Fruit fly (Drosophila melanogaster) whole organism, embryonic: ENCODE results near the gene CG8191.

Experiments
- Bgb ChIP-seq: fragments of 200-800 bp; sonication (Bioruptor generic); IDR thresholded peaks from 2 replicates; pipeline ENCODE4 v1.3.6; 2022; ENCODE audit warnings: missing biosample characterization, missing genetic modification characterization; ENCODE audit not compliant: partially characterized antibody
- Blimp-1 ChIP-seq: fragments of 200-800 bp; sonication (Bioruptor generic); optimal IDR thresholded peaks from 3 replicates; lab custom pipeline; 2018; ENCODE audit warnings: missing biosample characterization, missing genetic modification characterization, mild to moderate bottlenecking, moderate library complexity, missing genetic modification reagents
- Bteb2 ChIP-seq: fragments of 200-800 bp; sonication (Bioruptor generic); optimal IDR thresholded peaks from 2 replicates; lab custom pipeline; 2016; ENCODE audit warnings: missing biosample characterization, missing genetic modification characterization
- CG10274 ChIP-seq: fragments of 200-800 bp; sonication (Bioruptor generic); optimal IDR thresholded peaks from 3 replicates; lab custom pipeline; 2017; ENCODE audit warnings: missing biosample characterization, mild to moderate bottlenecking, missing genetic modification characterization
- CG11247 ChIP-seq: fragments of 200-800 bp; sonication (Bioruptor generic); IDR thresholded peaks from 2 replicates; pipeline ENCODE4 v1.3.6; 2022; ENCODE audit warnings: missing biosample characterization, missing genetic modification characterization
- CG11398 ChIP-seq: fragments of 200-800 bp; sonication (Bioruptor generic); optimal IDR thresholded peaks from 2 replicates; lab custom pipeline; 2016; ENCODE audit warnings: missing biosample characterization, missing genetic modification characterization
- CG11695 ChIP-seq: fragments of 200-800 bp; sonication (Bioruptor generic); IDR thresholded peaks from 3 replicates; pipeline ENCODE4 v1.3.6; 2022; ENCODE audit warnings: missing biosample characterization, missing genetic modification characterization
- CG13775 ChIP-seq: fragments of 200-800 bp; sonication (Bioruptor generic); optimal IDR thresholded peaks from 3 replicates; lab custom pipeline; 2017; ENCODE audit warnings: missing biosample characterization, mild to moderate bottlenecking, missing genetic modification characterization
- CG1603 ChIP-seq: fragments of 200-800 bp; sonication (Bioruptor generic); optimal IDR thresholded peaks from 2 replicates; lab custom pipeline; 2019; ENCODE audit warnings: missing biosample characterization, mild to moderate bottlenecking, missing genetic modification characterization, moderate library complexity
- CG17912 ChIP-seq: fragments of 200-800 bp; sonication (Bioruptor generic); optimal IDR thresholded peaks from 2 replicates; lab custom pipeline; 2018; ENCODE audit warnings: missing biosample characterization, mild to moderate bottlenecking, missing genetic modification characterization
- CG1832 ChIP-seq: fragments of 200-800 bp; sonication (Bioruptor generic); optimal IDR thresholded peaks from 2 replicates; lab custom pipeline; 2017; ENCODE audit warnings: missing biosample characterization, mild to moderate bottlenecking, missing genetic modification characterization, inconsistent platforms
- CG32532 ChIP-seq: fragments of 200-800 bp; sonication (Bioruptor generic); IDR thresholded peaks from 2 replicates; pipeline ENCODE4 v1.3.6; 2022; ENCODE audit warnings: missing biosample characterization, missing genetic modification characterization
- CG3281 ChIP-seq: fragments of 200-800 bp; sonication (Bioruptor generic); optimal IDR thresholded peaks from 3 replicates; lab custom pipeline; 2017; ENCODE audit warnings: missing biosample characterization, mild to moderate bottlenecking, missing genetic modification characterization
- CG3407 ChIP-seq: fragments of 200-800 bp; sonication (Bioruptor generic); optimal IDR thresholded peaks from 2 replicates; lab custom pipeline; 2018; ENCODE audit warnings: missing biosample characterization, mild to moderate bottlenecking, missing genetic modification characterization
- CG7928 ChIP-seq: fragments of 200-800 bp; sonication (Bioruptor generic); optimal IDR thresholded peaks from 2 replicates; lab custom pipeline; 2017; ENCODE audit warnings: missing biosample characterization, mild to moderate bottlenecking, missing genetic modification characterization
- CHES-1-like ChIP-seq: fragments of 200-800 bp; sonication (Bioruptor generic); optimal IDR thresholded peaks from 2 replicates; lab custom pipeline; 2016; ENCODE audit warnings: missing biosample characterization, missing genetic modification characterization
- CkIIα-i1 ChIP-seq: fragments of 200-800 bp; sonication (Bioruptor generic); IDR thresholded peaks from 2 replicates; pipeline ENCODE4 v1.3.6; 2022; ENCODE audit warnings: missing biosample characterization, missing genetic modification characterization
- D ChIP-seq, 2 experiments: fragments of 200-800 bp in 1 of 2; fragments of >200 bp in 1 of 2; sonication (Bioruptor generic) in 1 of 2; optimal IDR thresholded peaks; 2 replicates in 1 of 2; 3 replicates in 1 of 2; lab custom pipeline; 2017; ENCODE audit warnings: mild to moderate bottlenecking in 1 of 2, missing biosample characterization in 1 of 2, missing genetic modification characterization in 1 of 2, missing genetic modification reagents in 1 of 2
- HLH4C ChIP-seq: fragments of 200-800 bp; sonication (Bioruptor generic); IDR thresholded peaks from 3 replicates; pipeline ENCODE4 v1.3.6; 2022; ENCODE audit warnings: missing biosample characterization, missing genetic modification characterization; ENCODE audit not compliant: partially characterized antibody
- HmgD ChIP-seq: fragments of 200-800 bp; sonication (Bioruptor generic); optimal IDR thresholded peaks from 3 replicates; lab custom pipeline; 2016; ENCODE audit warnings: missing biosample characterization, missing genetic modification characterization
- Myb ChIP-seq: fragments of 200-800 bp; sonication (Bioruptor generic); optimal IDR thresholded peaks from 2 replicates; lab custom pipeline; 2016; ENCODE audit warnings: missing biosample characterization, missing genetic modification characterization
- NFAT ChIP-seq: fragments of 200-800 bp; sonication (Bioruptor generic); IDR thresholded peaks from 2 replicates; pipeline ENCODE4 v1.3.6; 2022; ENCODE audit warnings: missing biosample characterization, missing genetic modification characterization
- Nf-YA ChIP-seq: fragments of 200-800 bp; sonication (Bioruptor generic); IDR thresholded peaks from 2 replicates; pipeline ENCODE4 v1.3.6; 2022; ENCODE audit warnings: missing biosample characterization, missing genetic modification characterization
- Opbp ChIP-seq: fragments of 200-800 bp; sonication (Bioruptor generic); IDR thresholded peaks from 3 replicates; pipeline ENCODE4 v1.3.6; 2022; ENCODE audit warnings: missing biosample characterization, missing genetic modification characterization; ENCODE audit not compliant: partially characterized antibody
- Ptx1 ChIP-seq: fragments of 200-800 bp; sonication (Bioruptor generic); IDR thresholded peaks from 2 replicates; pipeline ENCODE4 v1.3.6; 2022; ENCODE audit warnings: missing biosample characterization, missing genetic modification characterization
- Six4 ChIP-seq: fragments of 200-800 bp; sonication (Bioruptor generic); optimal IDR thresholded peaks from 2 replicates; lab custom pipeline; 2016; ENCODE audit warnings: missing biosample characterization, missing genetic modification characterization
- Sox100B ChIP-seq: fragments of 200-800 bp; sonication (Bioruptor generic); optimal IDR thresholded peaks from 3 replicates; lab custom pipeline; 2018; ENCODE audit warnings: missing biosample characterization, mild to moderate bottlenecking, missing genetic modification characterization
- Spps ChIP-seq: fragments of 200-800 bp; sonication (Bioruptor generic); optimal IDR thresholded peaks from 2 replicates; lab custom pipeline; 2018; ENCODE audit warnings: missing biosample characterization, mild to moderate bottlenecking, missing genetic modification characterization
- Taf1 ChIP-seq: fragments of 200-800 bp; sonication (Bioruptor generic); IDR thresholded peaks from 2 replicates; pipeline ENCODE4 v1.3.6; 2022; ENCODE audit warnings: missing biosample characterization, missing genetic modification characterization
- Tbp ChIP-seq: fragments of >200 bp; optimal IDR thresholded peaks from 2 replicates; lab custom pipeline; 2018; ENCODE audit warnings: missing biosample characterization, missing genetic modification characterization
- abd-A ChIP-seq: fragments of 200-800 bp; sonication (Bioruptor generic); optimal IDR thresholded peaks from 3 replicates; lab custom pipeline; 2019; ENCODE audit warnings: missing biosample characterization, mild to moderate bottlenecking, missing genetic modification characterization, moderate library complexity
- caup ChIP-seq: fragments of 200-800 bp; sonication (Bioruptor generic); optimal IDR thresholded peaks from 3 replicates; lab custom pipeline; 2017; ENCODE audit warnings: missing biosample characterization, mild to moderate bottlenecking, missing genetic modification characterization, moderate library complexity; ENCODE audit not compliant: severe bottlenecking
- chm ChIP-seq: fragments of 200-800 bp; sonication (Bioruptor generic); IDR thresholded peaks from 2 replicates; pipeline ENCODE4 v1.3.6; 2022; ENCODE audit warnings: missing biosample characterization, missing genetic modification characterization
- croc ChIP-seq: fragments of 200-800 bp; sonication (Bioruptor generic); conservative IDR thresholded peaks from 3 replicates; pipeline ENCODE4 v1.3.6; 2022; ENCODE audit warnings: missing biosample characterization, missing genetic modification characterization
- dati ChIP-seq: fragments of 200-800 bp; sonication (Bioruptor generic); IDR thresholded peaks from 2 replicates; pipeline ENCODE4 v1.3.6; 2022; ENCODE audit warnings: missing biosample characterization, missing genetic modification characterization
- dysf ChIP-seq: fragments of 200-800 bp; sonication (Bioruptor generic); IDR thresholded peaks from 3 replicates; pipeline ENCODE4 v1.3.6; 2022; ENCODE audit warnings: missing biosample characterization, missing genetic modification characterization
- ewg ChIP-seq: fragments of 200-800 bp; sonication (Bioruptor generic); optimal IDR thresholded peaks from 3 replicates; lab custom pipeline; 2017; ENCODE audit warnings: mild to moderate bottlenecking, missing biosample characterization, missing genetic modification reagents, missing genetic modification characterization
- her ChIP-seq: fragments of 200-800 bp; sonication (Bioruptor generic); optimal IDR thresholded peaks from 2 replicates; lab custom pipeline; 2016; ENCODE audit warnings: missing biosample characterization, missing genetic modification characterization
- kah ChIP-seq: fragments of 200-800 bp; sonication (Bioruptor generic); optimal IDR thresholded peaks from 2 replicates; lab custom pipeline; 2018; ENCODE audit warnings: missing biosample characterization, mild to moderate bottlenecking, missing genetic modification characterization
- knrl ChIP-seq: fragments of 200-800 bp; sonication (Bioruptor generic); IDR thresholded peaks from 3 replicates; pipeline ENCODE4 v1.3.6; 2022; ENCODE audit warnings: missing biosample characterization, missing genetic modification characterization; ENCODE audit not compliant: partially characterized antibody
- lov ChIP-seq, 2 experiments: fragments of 200-800 bp in 1 of 2; fragments of >200 bp in 1 of 2; sonication (Bioruptor generic) in 1 of 2; IDR thresholded peaks in 1 of 2; optimal IDR thresholded peaks in 1 of 2; 2 replicates in 1 of 2; 3 replicates in 1 of 2; pipeline versions ENCODE4 v1.3.6 to Lab custom; 2017 to 2022; ENCODE audit warnings: missing biosample characterization in 1 of 2, missing genetic modification characterization in 1 of 2
- pfk ChIP-seq: fragments of 200-800 bp; sonication (Bioruptor generic); optimal IDR thresholded peaks from 2 replicates; lab custom pipeline; 2018; ENCODE audit warnings: missing biosample characterization, mild to moderate bottlenecking, missing genetic modification characterization, moderate library complexity
- phol ChIP-seq: fragments of 200-800 bp; sonication (Bioruptor generic); optimal IDR thresholded peaks from 3 replicates; lab custom pipeline; 2018; ENCODE audit warnings: missing biosample characterization, mild to moderate bottlenecking, missing genetic modification characterization, moderate library complexity
- pnt ChIP-seq: fragments of 200-800 bp; sonication (Bioruptor generic); optimal IDR thresholded peaks from 3 replicates; lab custom pipeline; 2016; ENCODE audit warnings: missing biosample characterization, missing genetic modification characterization
- sens ChIP-seq: fragments of 200-800 bp; sonication (Bioruptor generic); peaks from one replicate; lab custom pipeline; 2016; ENCODE audit warnings: missing biosample characterization, missing genetic modification characterization
- shn ChIP-seq: fragments of 200-800 bp; sonication (Bioruptor generic); optimal IDR thresholded peaks from 3 replicates; lab custom pipeline; 2016; ENCODE audit warnings: missing biosample characterization, missing genetic modification characterization
- sr ChIP-seq: fragments of 200-800 bp; sonication (Bioruptor generic); IDR thresholded peaks from 3 replicates; pipeline ENCODE4 v1.3.6; 2022; ENCODE audit warnings: missing biosample characterization, missing genetic modification characterization
- usp ChIP-seq: fragments of >200 bp; optimal IDR thresholded peaks from 2 replicates; lab custom pipeline; 2017; ENCODE audit warnings: missing biosample characterization, missing genetic modification characterization
- vvl ChIP-seq: fragments of 200-800 bp; sonication (Bioruptor generic); IDR thresholded peaks from 2 replicates; pipeline ENCODE4 v1.3.6; 2022; ENCODE audit warnings: missing biosample characterization, missing genetic modification characterization

The CG8191 gene

dm6 chrX:15709984-15710750 lies 21.8 kb upstream of the CG8191 start, which contains the start of the genes CG9281 and CG15601 (continued):
- TF ChIP-seq caup (peak; percentile 39), CG32532 (GFP tag; lab: Robert Waterston, UW) (no peak), knrl (GFP tag; lab: Robert Waterston, UW) (peak; percentile 48; the same call in 1 of the 3 replicates), CG10274 (no peak), NFAT (peak; percentile 42; the same call in 1 of the 2 replicates), abd-A (tag; lab: Kevin White, UChicago) (no peak), chm (GFP tag; lab: Robert Waterston, UW) (peak; percentile 35), vvl (GFP tag; lab: Robert Waterston, UW) (no peak), Opbp (GFP tag; lab: Robert Waterston, UW) (peak; percentile 52; the same call in 2 of the 3 replicates), CG1603 (tag; lab: Kevin White, UChicago) (peak; percentile 52), CG11398 (GFP tag; lab: Kevin White, UChicago) (no peak), Myb (GFP tag; lab: Kevin White, UChicago) (peak; percentile 11), CG3281 (GFP tag; lab: Kevin White, UChicago) (no peak), Sox100B (GFP tag; lab: Kevin White, UChicago) (no peak), Ptx1 (no peak), kah (GFP tag; lab: Kevin White, UChicago) (no peak), phol (tag; lab: Kevin White, UChicago) (no peak), her (GFP tag; lab: Kevin White, UChicago) (peak; percentile 36), CG11247 (no peak), CHES-1-like (GFP tag; lab: Kevin White, UChicago) (no peak), HLH4C (GFP tag; lab: Robert Waterston, UW) (no peak), CG1832 (GFP tag; lab: Kevin White, UChicago) (peak; percentile 41), dysf (GFP tag; lab: Robert Waterston, UW) (peak; percentile 32; the same call in 1 of the 3 replicates), pfk (GFP tag; lab: Kevin White, UChicago) (peak; percentile 89), Blimp-1 (GFP tag; lab: Kevin White, UChicago) (no peak), Nf-YA (GFP tag; lab: Robert Waterston, UW) (no peak), HmgD (GFP tag; lab: Kevin White, UChicago) (no peak), CG11695 (no peak), sens (GFP tag; lab: Kevin White, UChicago) (no peak), CG3407 (no peak), CG13775 (GFP tag; lab: Kevin White, UChicago) (no peak), Six4 (GFP tag; lab: Kevin White, UChicago) (no peak), Spps (tag; lab: Kevin White, UChicago) (no peak), CkIIα-i1 (GFP tag; lab: Robert Waterston, UW) (no peak), D (optimal IDR thresholded peaks at IDR 0.05; lab: Kevin White, UChicago) (peak; percentile 55), D (GFP tag; optimal IDR thresholded peaks at IDR 0.05; lab: Kevin White, UChicago) (no peak), sr (GFP tag; lab: Robert Waterston, UW) (no peak), Bgb (GFP tag; lab: Robert Waterston, UW) (peak; percentile 29; the same call in 1 of the 2 replicates), croc (GFP tag; lab: Robert Waterston, UW) (no peak), ewg (GFP tag; lab: Kevin White, UChicago) (no peak), Taf1 (no peak), lov (optimal IDR thresholded peaks at IDR 0.05; lab: Kevin White, UChicago) (no peak), lov (GFP tag; IDR thresholded peaks at IDR 0.05; lab: Robert Waterston, UW) (no peak), dati (GFP tag; lab: Robert Waterston, UW) (no peak), CG17912 (GFP tag; lab: Kevin White, UChicago) (no peak), pnt (GFP tag; lab: Kevin White, UChicago) (no peak), Tbp (no peak), CG7928 (GFP tag; lab: Kevin White, UChicago) (no peak), Bteb2 (GFP tag; lab: Kevin White, UChicago) (no peak), usp (no peak), shn (GFP tag; lab: Kevin White, UChicago) (no peak)
